Worm (Caenorhabditis elegans): Measurements from ENCODE around the gene R02F11.12.

Gene R02F11.12

DNA sequence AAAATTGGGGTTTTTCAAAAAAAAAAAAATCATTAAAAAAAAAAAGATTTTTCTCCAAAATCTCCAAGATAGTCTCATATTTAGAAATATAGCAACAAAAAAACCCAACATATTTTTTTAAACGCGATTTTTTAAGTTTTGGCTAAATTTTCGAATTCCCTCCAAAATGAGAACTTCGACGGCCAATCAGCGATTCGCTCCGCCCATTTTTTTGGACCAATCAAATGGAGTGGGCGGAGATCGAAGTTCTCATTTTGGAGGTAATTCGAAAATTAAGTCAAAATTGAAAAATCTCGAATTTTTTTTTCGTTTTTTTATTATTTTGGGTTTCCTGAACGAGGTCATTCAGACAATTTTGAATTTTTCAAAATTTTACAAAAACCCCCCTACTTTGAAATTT is 23.4 kb downstream of the R02F11.12 start:
- TF ChIP-seq lsy-2 (tag; optimal IDR thresholded peaks at IDR 0.05): no peak
- no peak for TF ChIP-seq ces-1 (GFP tag; optimal IDR thresholded peaks at IDR 0.05)
- no peak for TF ChIP-seq elt-3 (tag; optimal IDR thresholded peaks at IDR 0.05)
- no peak for TF ChIP-seq bed-3 (GFP tag; optimal IDR thresholded peaks at IDR 0.05)
- no peak for TF ChIP-seq lin-32 (GFP tag; optimal IDR thresholded peaks at IDR 0.05)
- TF ChIP-seq pha-4 (tag; optimal IDR thresholded peaks at IDR 0.05): no peak
- TF ChIP-seq elt-1 (tag; optimal IDR thresholded peaks at IDR 0.05; ENCODE audit: borderline replicate concordance, insufficient read depth): no peak
- no peak for TF ChIP-seq sem-2 (GFP tag; optimal IDR thresholded peaks at IDR 0.05)
- TF ChIP-seq unc-62 (GFP tag; optimal IDR thresholded peaks at IDR 0.05): no peak

DNA sequence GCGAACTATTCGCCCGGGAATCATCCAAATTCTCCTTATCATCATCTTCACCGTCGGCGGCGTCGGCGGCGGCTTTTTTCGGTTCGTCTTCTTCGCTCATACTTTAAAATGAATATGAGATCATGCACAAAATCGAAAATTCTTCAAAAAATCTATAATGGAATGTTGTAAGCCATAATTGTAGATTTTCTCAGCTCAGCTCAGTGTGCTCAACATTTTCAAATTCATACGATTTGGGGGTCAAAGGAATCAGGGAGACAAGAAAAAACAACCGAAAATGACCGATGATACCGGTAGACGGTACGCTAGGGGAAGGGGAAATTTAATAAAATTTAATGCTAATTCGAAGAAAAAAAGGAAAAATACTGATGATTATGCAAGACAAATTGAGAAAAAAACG is 28.1 kb downstream of the R02F11.12 start, which contains the start of gene ccep-97:
Gene ccep-97, minus strand, starts transcription at position 101 of the 400 bp plus-strand sequence.
- no peak for TF ChIP-seq nhr-237 (tag; optimal IDR thresholded peaks at IDR 0.05)
- TF ChIP-seq pha-4 (tag; optimal IDR thresholded peaks at IDR 0.05): no peak

DNA sequence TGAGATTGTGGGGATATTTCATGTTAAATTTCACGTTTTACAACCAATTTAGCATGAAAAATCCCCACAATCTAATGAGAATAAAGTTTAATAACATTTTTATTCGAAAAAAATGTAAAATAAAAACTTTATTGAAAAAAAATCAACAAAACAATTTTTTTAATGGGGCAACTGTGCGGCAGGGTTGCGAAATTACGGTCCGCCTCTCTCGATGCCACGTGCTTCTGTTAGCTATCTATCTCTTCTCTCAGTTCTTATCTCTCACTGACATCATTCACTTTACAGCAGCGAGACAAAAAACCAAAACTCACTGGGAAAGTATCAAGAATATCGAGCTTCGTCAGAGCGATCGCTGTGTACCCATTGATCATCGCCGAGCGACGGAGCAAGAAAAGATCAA is 30.1 kb downstream of the R02F11.12 start:
- TF ChIP-seq lsy-2 (tag; optimal IDR thresholded peaks at IDR 0.05): no peak
- no peak for TF ChIP-seq lin-32 (GFP tag; optimal IDR thresholded peaks at IDR 0.05)
- no peak for TF ChIP-seq snpc-4 (tag; optimal IDR thresholded peaks at IDR 0.05)
- no peak for TF ChIP-seq sptf-1 (tag; optimal IDR thresholded peaks at IDR 0.05)
- no peak for TF ChIP-seq drap-1 (GFP tag; optimal IDR thresholded peaks at IDR 0.05)
- no peak for TF ChIP-seq mep-1 (tag; optimal IDR thresholded peaks at IDR 0.05)
- no peak for TF ChIP-seq unc-120 (tag; optimal IDR thresholded peaks at IDR 0.05; ENCODE audit: poor library complexity, severe bottlenecking)
- TF ChIP-seq zip-8 (tag; optimal IDR thresholded peaks at IDR 0.05): no peak
- TF ChIP-seq hlh-1 (tag; optimal IDR thresholded peaks at IDR 0.05): no peak
- TF ChIP-seq pha-4 (tag; optimal IDR thresholded peaks at IDR 0.05): no peak

DNA sequence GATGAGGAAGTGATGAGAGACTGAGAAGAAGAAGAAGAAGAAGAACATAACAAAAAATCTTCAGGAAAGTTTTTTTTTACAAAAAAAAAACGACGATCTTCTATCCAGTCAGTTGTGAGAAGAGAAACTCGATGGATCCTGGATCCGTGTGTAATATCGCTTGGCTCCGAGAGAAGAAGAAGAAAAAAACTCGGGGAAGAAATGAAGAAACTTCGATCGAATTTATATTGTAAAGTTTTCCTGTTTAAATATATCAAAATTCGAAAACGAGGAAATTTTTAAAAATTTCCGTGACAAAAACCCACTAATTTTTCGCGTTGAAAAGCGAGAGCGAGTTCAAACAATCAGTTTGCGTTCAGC is 32.8 kb downstream of the R02F11.12 start, which contains the start of gene adss-1:
Gene adss-1, minus strand, starts transcription at position 101 of the 360 bp plus-strand sequence.
- TF ChIP-seq cnd-1 (tag; optimal IDR thresholded peaks at IDR 0.05): no peak
- TF ChIP-seq tbx-8 (GFP tag; optimal IDR thresholded peaks at IDR 0.05): no peak
- TF ChIP-seq nhr-12 (tag; optimal IDR thresholded peaks at IDR 0.05): no peak
- TF ChIP-seq mab-5 (tag; optimal IDR thresholded peaks at IDR 0.05): no peak
- no peak for TF ChIP-seq nhr-2 (tag; optimal IDR thresholded peaks at IDR 0.05)
- no peak for TF ChIP-seq bed-3 (GFP tag; optimal IDR thresholded peaks at IDR 0.05)
- TF ChIP-seq elt-3 (tag; optimal IDR thresholded peaks at IDR 0.05): no peak
- TF ChIP-seq snpc-4 (tag; optimal IDR thresholded peaks at IDR 0.05): no peak
- TF ChIP-seq ztf-11 (tag; optimal IDR thresholded peaks at IDR 0.05): no peak
- TF ChIP-seq pha-4 (tag; optimal IDR thresholded peaks at IDR 0.05): no peak
- no peak for TF ChIP-seq nhr-28 (tag; optimal IDR thresholded peaks at IDR 0.05)
- no peak for TF ChIP-seq ham-2 (GFP tag; optimal IDR thresholded peaks at IDR 0.05)
- no peak for TF ChIP-seq drap-1 (GFP tag; optimal IDR thresholded peaks at IDR 0.05)
- no peak for TF ChIP-seq M03D4.4 (tag; optimal IDR thresholded peaks at IDR 0.05)
- no peak for TF ChIP-seq lin-32 (GFP tag; optimal IDR thresholded peaks at IDR 0.05)
- no peak for TF ChIP-seq unc-39 (tag; optimal IDR thresholded peaks at IDR 0.05)
- TF ChIP-seq ceh-43 (GFP tag; optimal IDR thresholded peaks at IDR 0.05): no peak
- no peak for TF ChIP-seq lin-13 (tag; optimal IDR thresholded peaks at IDR 0.05)
- TF ChIP-seq sptf-1 (tag; optimal IDR thresholded peaks at IDR 0.05): no peak

DNA sequence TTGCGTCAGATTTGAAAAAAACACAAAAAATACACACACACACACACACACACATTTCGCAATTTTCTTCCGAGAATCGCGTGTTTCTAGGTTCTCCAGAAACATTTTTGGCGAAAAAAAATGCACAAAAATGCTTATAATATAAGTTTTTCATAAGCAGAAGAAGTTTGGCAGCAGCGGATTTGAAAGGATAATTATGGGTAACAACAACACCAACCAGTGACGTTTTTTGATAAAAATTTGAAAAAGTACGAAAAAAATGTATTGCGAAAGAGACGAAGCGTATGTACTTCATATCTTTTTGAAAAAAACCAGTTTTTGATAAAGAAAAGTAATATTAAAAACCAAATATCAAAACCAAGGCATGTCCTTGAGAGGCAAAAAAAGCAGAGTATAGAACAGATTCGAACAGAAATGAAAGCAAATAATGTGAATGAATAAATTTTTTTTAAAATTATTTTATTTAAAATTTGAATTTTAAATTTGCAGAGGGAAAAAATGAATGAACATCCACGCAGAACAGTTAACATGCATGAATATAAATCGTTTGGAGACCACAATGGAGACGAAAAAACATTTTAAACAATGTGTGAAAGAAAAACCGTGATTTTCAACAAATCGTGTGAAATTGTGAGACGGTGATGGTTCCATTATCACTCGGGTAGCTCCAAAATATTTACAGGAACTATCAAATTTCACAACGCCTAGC is 33.4 kb downstream of the R02F11.12 start:
- TF ChIP-seq mab-5 (tag; optimal IDR thresholded peaks at IDR 0.05): no peak
- TF ChIP-seq flh-1 (GFP tag; optimal IDR thresholded peaks at IDR 0.05): no peak
- TF ChIP-seq lin-13 (tag; optimal IDR thresholded peaks at IDR 0.05): no peak
- no peak for TF ChIP-seq cnd-1 (tag; optimal IDR thresholded peaks at IDR 0.05)
- no peak for TF ChIP-seq ceh-39 (tag; optimal IDR thresholded peaks at IDR 0.05)
- TF ChIP-seq nhr-2 (tag; optimal IDR thresholded peaks at IDR 0.05): no peak
- no peak for TF ChIP-seq elt-3 (tag; optimal IDR thresholded peaks at IDR 0.05)
